Worm (Caenorhabditis elegans): ENCODE measurements around the gene F09E5.16.

- TF ChIP-seq K12H6.12 (tag; optimal IDR thresholded peaks at IDR 0.05), result no peak
- peak; percentile 10 for TF ChIP-seq ztf-22 (GFP tag; optimal IDR thresholded peaks at IDR 0.05)
- TF ChIP-seq lin-35 (GFP tag; optimal IDR thresholded peaks at IDR 0.05), result no peak
- no peak for TF ChIP-seq pbrm-1 (GFP tag; IDR thresholded peaks at IDR 0.05)
Measured at ce11 chrII:5321718-5322286, 43.7 kb downstream of the F09E5.16 start.
